Fruit fly (Drosophila melanogaster): Measurements from ENCODE around the gene Gr64c.
A peak's percentile ranks its signal among the peaks of the same experiment; 100 is the strongest.

DNA sequence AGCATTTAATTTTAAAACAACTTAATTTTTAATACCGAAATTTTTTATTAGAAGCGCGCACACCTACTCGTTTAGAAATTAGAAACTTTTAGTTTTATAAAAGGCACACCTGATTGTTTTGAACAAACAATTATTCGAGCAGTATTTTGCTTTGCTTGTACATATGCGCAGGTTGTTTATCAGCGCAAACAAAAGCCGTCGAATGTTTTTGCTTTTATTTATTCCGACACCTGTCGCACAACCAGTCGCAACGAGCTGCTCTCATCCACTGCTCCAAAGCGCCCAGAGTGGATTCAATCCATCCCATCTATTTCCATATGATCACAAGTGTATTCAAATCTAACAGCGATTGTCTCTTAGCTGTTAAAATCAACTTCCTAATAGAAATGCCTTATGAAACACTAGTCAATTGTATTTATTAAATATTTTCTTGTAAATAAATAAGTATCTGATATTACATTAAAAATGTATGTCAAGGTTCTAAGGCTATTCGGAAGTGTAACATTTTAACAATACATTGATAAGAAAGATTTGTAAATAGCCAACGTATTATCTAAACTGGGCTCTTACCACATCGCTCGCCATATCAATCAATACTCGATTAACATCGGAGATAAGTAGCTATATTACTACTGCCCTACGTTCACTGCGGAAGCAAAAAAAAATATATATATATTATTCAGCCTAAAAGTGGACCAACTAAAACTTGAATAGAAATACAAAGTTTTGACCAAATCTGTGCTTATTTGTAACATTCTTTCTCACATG lies 2.5 kb upstream of the Gr64c start, which contains the start of gene CG11594:
- TF ChIP-seq Clk (GFP tag; optimal IDR thresholded peaks at IDR 0.05) = no peak
- no peak for TF ChIP-seq CG1620 (GFP tag; optimal IDR thresholded peaks at IDR 0.05)
- TF ChIP-seq Hr96 (GFP tag; optimal IDR thresholded peaks at IDR 0.05) = no peak
- TF ChIP-seq kay (GFP tag; ENCODE audit: borderline replicate concordance) = peak; percentile 82
- TF ChIP-seq pad (GFP tag; optimal IDR thresholded peaks at IDR 0.05) = no peak
- TF ChIP-seq toe (GFP tag; optimal IDR thresholded peaks at IDR 0.05) = peak; percentile 11
- TF ChIP-seq CG14711 (tag; optimal IDR thresholded peaks at IDR 0.05) = no peak
- TF ChIP-seq cic (GFP tag; optimal IDR thresholded peaks at IDR 0.05) = peak; percentile 81
- TF ChIP-seq CG7045 (GFP tag; optimal IDR thresholded peaks at IDR 0.05) = peak; percentile 46
- TF ChIP-seq CG7101 (tag; optimal IDR thresholded peaks at IDR 0.05) = peak; percentile 10
- TF ChIP-seq CG5204 (GFP tag; optimal IDR thresholded peaks at IDR 0.05) = no peak
- TF ChIP-seq CG12768 (GFP tag; optimal IDR thresholded peaks at IDR 0.05) = peak; percentile 6
- peak; percentile 34 for TF ChIP-seq Mnt (GFP tag; optimal IDR thresholded peaks at IDR 0.05)
